Fruit fly (Drosophila melanogaster): ENCODE results near the gene CG13994.

CG13994 gene

DNA sequence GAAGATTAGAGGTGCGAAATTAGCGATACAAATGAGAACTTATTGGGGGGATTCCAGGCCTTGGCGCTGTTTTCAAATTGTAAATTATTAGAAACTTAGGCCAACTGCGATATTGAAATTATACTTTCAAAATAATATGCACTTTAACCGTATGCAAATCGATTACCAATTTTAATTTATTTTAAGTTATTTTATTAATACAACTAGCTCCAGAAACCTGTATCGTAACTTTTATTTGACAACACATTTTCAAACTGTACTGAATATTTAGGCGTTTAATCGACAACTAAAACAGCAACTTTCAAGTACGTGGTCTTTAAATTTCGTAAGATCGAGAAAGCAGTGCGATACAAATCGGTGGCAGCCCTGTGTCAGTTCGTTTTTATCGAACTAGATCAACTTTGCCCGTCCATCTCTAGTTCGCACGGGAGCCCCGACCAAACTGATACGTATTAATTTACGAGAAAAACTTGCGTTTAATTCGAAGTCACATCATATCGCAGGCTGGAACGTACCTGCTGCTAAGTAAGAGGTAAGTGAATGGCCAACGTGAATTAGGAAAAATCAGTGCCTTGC lies 8.0 kb downstream of the CG13994 start, which contains the start of the genes CG9154 and Kr-h2 (continued):
- TF ChIP-seq HLH54F (GFP tag; optimal IDR thresholded peaks at IDR 0.05) (peak; percentile 15), CG16779 (GFP tag; IDR thresholded peaks at IDR 0.05) (no peak), h (optimal IDR thresholded peaks at IDR 0.05) (no peak), kah (GFP tag; optimal IDR thresholded peaks at IDR 0.05) (no peak), unc-4 (GFP tag; IDR thresholded peaks at IDR 0.05; ENCODE audit: partially characterized antibody) (peak; percentile 61), NC2β (GFP tag; optimal IDR thresholded peaks at IDR 0.05) (no peak), CG11560 (tag; IDR thresholded peaks at IDR 0.05) (no peak), dimm (GFP tag; IDR thresholded peaks at IDR 0.05) (no peak), CG3163 (GFP tag; optimal IDR thresholded peaks at IDR 0.05) (no peak), Usf (GFP tag; optimal IDR thresholded peaks at IDR 0.05) (peak; percentile 3), CG2120 (GFP tag; optimal IDR thresholded peaks at IDR 0.05) (peak; percentile 70), en (GFP tag; optimal IDR thresholded peaks at IDR 0.05) (no peak), grn (GFP tag; optimal IDR thresholded peaks at IDR 0.05) (no peak), mld (GFP tag; IDR thresholded peaks at IDR 0.05; ENCODE audit: partially characterized antibody) (peak; percentile 55; the same call in 1 of the 3 replicates), CG18599 (GFP tag; optimal IDR thresholded peaks at IDR 0.05) (peak; percentile 58), Ravus (GFP tag; IDR thresholded peaks at IDR 0.05) (no peak), BEAF-32 (GFP tag; optimal IDR thresholded peaks at IDR 0.05) (peak; percentile 73), CG8924 (tag; optimal IDR thresholded peaks at IDR 0.05) (peak; percentile 47), CG10462 (GFP tag; optimal IDR thresholded peaks at IDR 0.05) (no peak), CG11696 (GFP tag; IDR thresholded peaks at IDR 0.05) (no peak), CG13296 (GFP tag; optimal IDR thresholded peaks at IDR 0.05) (peak; percentile 16), kni (GFP tag; optimal IDR thresholded peaks at IDR 0.05) (peak; percentile 55), pum (GFP tag; optimal IDR thresholded peaks at IDR 0.05) (peak; percentile 15), CG7928 (GFP tag; optimal IDR thresholded peaks at IDR 0.05) (peak; percentile 75), CG12071 (GFP tag; optimal IDR thresholded peaks at IDR 0.05) (no peak), CG6175 (GFP tag; IDR thresholded peaks at IDR 0.05) (no peak), CG3847 (GFP tag; IDR thresholded peaks at IDR 0.05) (peak; percentile 28; the same call in 1 of the 2 replicates), Stat92E (GFP tag; optimal IDR thresholded peaks at IDR 0.05) (no peak), CG15269 (tag; optimal IDR thresholded peaks at IDR 0.05) (peak; percentile 33), CG10321 (GFP tag; IDR thresholded peaks at IDR 0.05) (no peak), sens (GFP tag) (peak; percentile 88), prd (optimal IDR thresholded peaks at IDR 0.05) (no peak), prd (GFP tag; IDR thresholded peaks at IDR 0.05) (peak; percentile 44), p53 (GFP tag; optimal IDR thresholded peaks at IDR 0.05) (no peak), nerfin-1 (tag; optimal IDR thresholded peaks at IDR 0.05) (no peak), rib (GFP tag; IDR thresholded peaks at IDR 0.05) (no peak), lilli (GFP tag; optimal IDR thresholded peaks at IDR 0.05) (peak; percentile 36), CG12942 (GFP tag; optimal IDR thresholded peaks at IDR 0.05) (no peak), CG15601 (tag; optimal IDR thresholded peaks at IDR 0.05) (peak; percentile 48), CG3726 (GFP tag; IDR thresholded peaks at IDR 0.05) (no peak), caup (GFP tag; optimal IDR thresholded peaks at IDR 0.05; ENCODE audit: severe bottlenecking) (no peak), CG43689 (GFP tag; IDR thresholded peaks at IDR 0.05) (no peak), CG4820 (GFP tag; optimal IDR thresholded peaks at IDR 0.05) (peak; percentile 23), CG6254 (GFP tag; optimal IDR thresholded peaks at IDR 0.05) (no peak), Fer2 (tag; optimal IDR thresholded peaks at IDR 0.05) (peak; percentile 37), CG12659 (GFP tag; optimal IDR thresholded peaks at IDR 0.05) (peak; percentile 79), twi (tag; optimal IDR thresholded peaks at IDR 0.05) (no peak), Sox100B (GFP tag; optimal IDR thresholded peaks at IDR 0.05) (peak; percentile 1), CG17568 (GFP tag; optimal IDR thresholded peaks at IDR 0.05) (no peak), stc (GFP tag; IDR thresholded peaks at IDR 0.05) (no peak), CG3838 (GFP tag; optimal IDR thresholded peaks at IDR 0.05) (no peak)

Measured in whole organism, embryonic.